Worm (Caenorhabditis elegans) whole organism, midembryonic: ENCODE measurements around the gene dcr-1.

ENCODE experiments used
- T22C8.4 ChIP-seq: fragments of 200-800 bp; sonication (Bioruptor generic); IDR thresholded peaks from 2 replicates; pipeline ENCODE4 v1.3.6; 2022; ENCODE audit warnings: missing genetic modification characterization, missing compliant biosample characterization
- flt-1 ChIP-seq: fragments of 200-800 bp; sonication (Bioruptor generic); IDR thresholded peaks from 2 replicates; pipeline ENCODE4 v1.3.6; 2022; ENCODE audit warnings: missing genetic modification characterization, missing compliant biosample characterization
- klf-2 ChIP-seq: fragments of 200-800 bp; sonication (Bioruptor generic); conservative IDR thresholded peaks from 2 replicates; pipeline ENCODE4 v1.3.6; 2022; ENCODE audit warnings: missing genetic modification reagents, missing genetic modification characterization, missing compliant biosample characterization
- med-1 ChIP-seq: sonication (generic microtip); optimal IDR thresholded peaks from 2 replicates; lab custom pipeline; 2017; ENCODE audit warnings: missing genetic modification characterization, mild to moderate bottlenecking, missing compliant biosample characterization, antibody characterized with exemption, missing genetic modification reagents; ENCODE audit not compliant: insufficient read depth
- ref-1 ChIP-seq: fragments of 200-800 bp; sonication (Bioruptor generic); conservative IDR thresholded peaks from 2 replicates; pipeline ENCODE4 v1.3.6; 2022; ENCODE audit warnings: missing genetic modification reagents, missing genetic modification characterization, missing compliant biosample characterization
- ztf-23 ChIP-seq: fragments of 200-800 bp; sonication (Bioruptor generic); IDR thresholded peaks from 2 replicates; pipeline ENCODE4 v1.3.6; 2022; ENCODE audit warnings: missing genetic modification reagents, missing genetic modification characterization, missing compliant biosample characterization

DNA sequence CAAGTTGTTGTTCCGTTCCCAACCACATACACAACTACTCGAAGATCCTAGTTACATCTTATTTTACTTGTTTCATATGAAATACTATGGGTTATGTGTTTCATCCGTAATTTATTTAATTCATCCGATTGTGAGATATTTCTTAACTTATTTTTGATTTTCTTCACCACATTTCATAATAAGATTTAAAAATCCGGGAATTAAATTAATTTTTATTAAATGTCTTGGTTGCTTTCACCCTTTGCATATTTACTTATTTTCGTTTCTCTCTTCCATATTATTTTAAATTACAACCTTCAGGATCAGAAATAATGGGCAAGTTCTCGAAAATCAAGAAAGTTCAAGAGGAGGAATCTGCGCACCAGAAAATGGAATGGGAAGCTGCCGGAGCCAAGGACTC is 34.3 kb downstream of the dcr-1 start, which contains the start of gene K12H4.3:
- TF ChIP-seq flt-1 (GFP tag; lab: Robert Waterston, UW) (no peak), T22C8.4 (GFP tag; lab: Robert Waterston, UW) (no peak), ref-1 (GFP tag; lab: Robert Waterston, UW) (no peak), ztf-23 (GFP tag; lab: Robert Waterston, UW) (no peak), med-1 (GFP tag; lab: Kevin White, UChicago) (no peak), klf-2 (GFP tag; lab: Robert Waterston, UW) (no peak)
